Fruit fly (Drosophila melanogaster) whole organism, pupa: ENCODE data around the gene RpL36.

ENCODE experiments used
- CG12605 ChIP-seq: fragments of 200-800 bp; sonication (Bioruptor generic); IDR thresholded peaks from 2 replicates; pipeline ENCODE4 v1.3.6; 2022; ENCODE audit warnings: missing biosample characterization, missing genetic modification characterization
- CG13204 ChIP-seq: fragments of 200-800 bp; sonication (Bioruptor generic); optimal IDR thresholded peaks from 2 replicates; lab custom pipeline; 2018; ENCODE audit warnings: missing biosample characterization, mild to moderate bottlenecking, missing genetic modification characterization, moderate library complexity
- CG15710 ChIP-seq: fragments of 200-800 bp; sonication (Bioruptor generic); optimal IDR thresholded peaks from 2 replicates; lab custom pipeline; 2018; ENCODE audit warnings: missing biosample characterization, mild to moderate bottlenecking, missing genetic modification characterization, moderate library complexity
- CG17806 ChIP-seq: fragments of 200-800 bp; sonication (Bioruptor generic); optimal IDR thresholded peaks from 2 replicates; lab custom pipeline; 2018; ENCODE audit warnings: missing biosample characterization, mild to moderate bottlenecking, missing genetic modification characterization, moderate library complexity
- CG8159 ChIP-seq: fragments of 200-800 bp; sonication (Bioruptor generic); optimal IDR thresholded peaks from 3 replicates; lab custom pipeline; 2018; ENCODE audit warnings: missing biosample characterization, mild to moderate bottlenecking, missing genetic modification characterization, moderate library complexity
- CG9948 ChIP-seq: fragments of 200-800 bp; sonication (Bioruptor generic); optimal IDR thresholded peaks from 2 replicates; lab custom pipeline; 2018; ENCODE audit warnings: missing biosample characterization, mild to moderate bottlenecking, missing genetic modification characterization, moderate library complexity
- EcR ChIP-seq: fragments of 200-800 bp; sonication (Bioruptor generic); optimal IDR thresholded peaks from 3 replicates; lab custom pipeline; 2019; ENCODE audit warnings: missing biosample characterization, missing genetic modification characterization, mild to moderate bottlenecking, moderate library complexity, missing genetic modification reagents
- Snoo ChIP-seq: fragments of 200-800 bp; sonication (Bioruptor generic); optimal IDR thresholded peaks from 3 replicates; lab custom pipeline; 2017; ENCODE audit warnings: missing biosample characterization, mild to moderate bottlenecking, missing genetic modification characterization, inconsistent platforms

dm6 chrX:599727-600126 is 29.6 kb downstream of the RpL36 start:
- TF ChIP-seq CG12605 (GFP tag; lab: Robert Waterston, UW): no peak
- no peak for TF ChIP-seq CG8159 (tag; lab: Kevin White, UChicago)
- TF ChIP-seq CG15710: no peak
- no peak for TF ChIP-seq CG17806 (tag; lab: Kevin White, UChicago)
- no peak for TF ChIP-seq CG9948 (tag; lab: Kevin White, UChicago)
- no peak for TF ChIP-seq Snoo
- no peak for TF ChIP-seq EcR
- TF ChIP-seq CG13204 (GFP tag; lab: Kevin White, UChicago): no peak
